Worm (Caenorhabditis elegans): ENCODE data around the gene unc-61.
A peak's percentile ranks its signal among the peaks of the same experiment; 100 is the strongest.

DNA sequence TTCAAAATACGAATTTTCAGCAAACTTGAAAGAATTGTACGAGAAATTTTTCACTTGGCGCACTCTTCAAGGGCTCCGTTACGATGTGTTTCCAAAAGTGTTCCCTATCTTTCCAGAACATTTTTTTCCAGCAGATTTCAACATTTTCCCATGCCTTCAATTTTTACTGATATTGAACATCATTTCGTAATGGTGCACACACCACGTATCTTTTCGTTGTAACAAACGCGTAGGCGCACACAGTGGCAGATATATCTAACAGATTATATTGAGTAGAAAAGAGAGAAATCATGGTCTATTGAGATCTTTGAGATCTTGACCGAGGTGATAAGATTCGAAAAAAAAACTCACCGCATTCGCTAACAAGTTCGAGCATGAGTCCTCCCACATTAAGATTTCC is 38.3 kb downstream of the unc-61 start:
- TF ChIP-seq elt-3 (tag; optimal IDR thresholded peaks at IDR 0.05): no peak
- TF ChIP-seq ceh-88 (GFP tag; IDR thresholded peaks at IDR 0.05): no peak
- TF ChIP-seq blmp-1 (tag; optimal IDR thresholded peaks at IDR 0.05): no peak
- TF ChIP-seq nhr-28 (tag; optimal IDR thresholded peaks at IDR 0.05): no peak
- no peak for TF ChIP-seq lin-15B (tag; optimal IDR thresholded peaks at IDR 0.05)
- TF ChIP-seq dpl-1 (GFP tag; optimal IDR thresholded peaks at IDR 0.05): no peak
- TF ChIP-seq zag-1 (tag; optimal IDR thresholded peaks at IDR 0.05): no peak
- TF ChIP-seq pag-3 (tag; optimal IDR thresholded peaks at IDR 0.05; ENCODE audit: borderline replicate concordance, insufficient read depth): peak; percentile 71
